Fruit fly (Drosophila melanogaster): ENCODE data around the gene CG6168.

CG6168 gene

dm6 chr3L:11303414-11304205 is 17.9 kb downstream of the CG6168 start (continued):
- TF ChIP-seq Sox15 (GFP tag; optimal IDR thresholded peaks at IDR 0.05) = no peak
- peak; percentile 14 for TF ChIP-seq Met (GFP tag; optimal IDR thresholded peaks at IDR 0.05)
- no peak for TF ChIP-seq Blimp-1 (GFP tag; optimal IDR thresholded peaks at IDR 0.05)
- TF ChIP-seq esn (GFP tag; optimal IDR thresholded peaks at IDR 0.05) = peak; percentile 18
- no peak for TF ChIP-seq CG6276 (GFP tag; optimal IDR thresholded peaks at IDR 0.05)
- peak; percentile 29 for TF ChIP-seq acj6 (GFP tag; optimal IDR thresholded peaks at IDR 0.05)
- TF ChIP-seq CG1621 (tag; optimal IDR thresholded peaks at IDR 0.05) = no peak
- TF ChIP-seq fkh (GFP tag; optimal IDR thresholded peaks at IDR 0.05) = no peak
- peak; percentile 46 for TF ChIP-seq Hr39 (GFP tag; optimal IDR thresholded peaks at IDR 0.05)
- TF ChIP-seq cyc (GFP tag; optimal IDR thresholded peaks at IDR 0.05) = no peak
- no peak for TF ChIP-seq Sox102F (GFP tag; optimal IDR thresholded peaks at IDR 0.05)
- TF ChIP-seq Eip75B (GFP tag; optimal IDR thresholded peaks at IDR 0.05) = no peak
- no peak for TF ChIP-seq dsx (GFP tag; optimal IDR thresholded peaks at IDR 0.05; ENCODE audit: poor library complexity, severe bottlenecking)
- TF ChIP-seq CG7368 (GFP tag; optimal IDR thresholded peaks at IDR 0.05) = no peak
- TF ChIP-seq Eip78C (GFP tag) = peak; percentile 53
- no peak for TF ChIP-seq CG11762 (GFP tag; optimal IDR thresholded peaks at IDR 0.05; ENCODE audit: insufficient read depth)

DNA sequence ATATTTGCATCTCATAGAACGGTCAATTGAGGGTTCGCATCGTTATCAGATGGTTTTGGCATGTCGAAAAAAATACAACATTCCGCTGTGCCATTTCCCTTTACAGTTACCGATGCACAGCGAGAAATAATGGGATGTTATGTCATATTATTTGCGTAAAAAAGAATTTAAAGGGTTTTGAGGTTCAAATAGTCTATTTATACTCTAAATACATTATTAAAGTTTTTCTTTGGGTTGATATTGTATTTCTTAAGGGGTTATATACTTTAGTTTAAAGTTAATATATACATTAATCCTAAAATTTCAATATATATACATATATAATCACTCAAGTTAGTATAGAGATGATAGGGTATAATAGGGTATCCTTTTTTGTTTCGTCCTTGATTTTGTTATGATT is 18.6 kb downstream of the CG6168 start:
- TF ChIP-seq CG10631 (GFP tag; optimal IDR thresholded peaks at IDR 0.05) = no peak
- peak; percentile 65 for TF ChIP-seq svp (GFP tag)
- TF ChIP-seq CG11294 (GFP tag; IDR thresholded peaks at IDR 0.05) = no peak
- TF ChIP-seq OdsH (GFP tag; optimal IDR thresholded peaks at IDR 0.05) = no peak
- TF ChIP-seq CG4318 (GFP tag; optimal IDR thresholded peaks at IDR 0.05) = no peak
- peak; percentile 23 for TF ChIP-seq Eip78C (GFP tag)

DNA sequence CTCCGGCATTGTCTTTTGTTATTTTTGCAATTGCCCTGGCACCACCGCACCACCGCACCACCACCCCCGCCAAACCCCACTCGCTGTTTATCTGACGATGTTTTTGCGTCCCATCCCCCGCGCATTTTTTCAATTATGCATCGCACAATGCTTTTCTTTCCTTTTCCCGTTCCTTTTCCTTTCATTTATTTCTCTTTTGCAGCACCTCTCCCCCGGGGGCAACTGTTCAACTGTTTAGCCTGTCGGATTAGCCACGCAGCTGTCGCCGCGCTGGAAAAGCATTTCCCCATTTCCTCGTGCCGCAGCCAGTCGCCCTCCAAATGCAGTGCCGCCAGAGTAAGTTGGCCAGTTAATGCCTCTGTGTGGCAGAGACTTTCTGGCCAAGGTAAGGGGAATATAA is 22.3 kb downstream of the CG6168 start:
- peak; percentile 39 for TF ChIP-seq CG6276 (GFP tag; optimal IDR thresholded peaks at IDR 0.05)
- TF ChIP-seq dac (GFP tag; optimal IDR thresholded peaks at IDR 0.05) = no peak
- TF ChIP-seq OdsH (GFP tag; optimal IDR thresholded peaks at IDR 0.05) = no peak
- TF ChIP-seq ss (GFP tag; optimal IDR thresholded peaks at IDR 0.05) = no peak
- no peak for TF ChIP-seq CG6808 (GFP tag; optimal IDR thresholded peaks at IDR 0.05)
- TF ChIP-seq Blimp-1 (GFP tag; optimal IDR thresholded peaks at IDR 0.05) = peak; percentile 5
- no peak for TF ChIP-seq CG8319 (GFP tag; optimal IDR thresholded peaks at IDR 0.05)
- no peak for TF ChIP-seq net (GFP tag; optimal IDR thresholded peaks at IDR 0.05)
- TF ChIP-seq Smox (GFP tag; optimal IDR thresholded peaks at IDR 0.05) = no peak
- TF ChIP-seq Eip78C (GFP tag) = no peak
- TF ChIP-seq acj6 (GFP tag; optimal IDR thresholded peaks at IDR 0.05) = no peak
- peak; percentile 53; the same call in 2 of the 3 replicates for TF ChIP-seq CG6163 (GFP tag; IDR thresholded peaks at IDR 0.05)
- TF ChIP-seq Gug (GFP tag; IDR thresholded peaks at IDR 0.05) = peak; percentile 27; the same call in 1 of the 2 replicates
- TF ChIP-seq eg (GFP tag; IDR thresholded peaks at IDR 0.05) = 0 out of 3 replicates have a peak, but pooled peaks have one; percentile 14
- no peak for TF ChIP-seq Sox102F (GFP tag; optimal IDR thresholded peaks at IDR 0.05)
- TF ChIP-seq CG11902 (GFP tag; optimal IDR thresholded peaks at IDR 0.05) = no peak
- TF ChIP-seq CG32006 (GFP tag; optimal IDR thresholded peaks at IDR 0.05) = peak; percentile 3
- no peak for TF ChIP-seq Ets21C (GFP tag; optimal IDR thresholded peaks at IDR 0.05)

- peak; percentile 78 for TF ChIP-seq topi (GFP tag; optimal IDR thresholded peaks at IDR 0.05)
- TF ChIP-seq CG3032 (tag; optimal IDR thresholded peaks at IDR 0.05) = peak; percentile 81
- TF ChIP-seq pdm3 (GFP tag; optimal IDR thresholded peaks at IDR 0.05) = peak; percentile 21
- no peak for TF ChIP-seq dac (GFP tag; optimal IDR thresholded peaks at IDR 0.05)
- TF ChIP-seq CG8319 (GFP tag; optimal IDR thresholded peaks at IDR 0.05) = peak; percentile 66
- no peak for TF ChIP-seq salr (GFP tag; optimal IDR thresholded peaks at IDR 0.05)
- TF ChIP-seq Ets96B (tag; optimal IDR thresholded peaks at IDR 0.05) = peak; percentile 67
- no peak for TF ChIP-seq CG8119 (GFP tag; IDR thresholded peaks at IDR 0.05)
- TF ChIP-seq ss (GFP tag; optimal IDR thresholded peaks at IDR 0.05) = peak in 1 of 2 experiments; percentile 68
- peak; percentile 51 for TF ChIP-seq acj6 (GFP tag; optimal IDR thresholded peaks at IDR 0.05)
- peak; percentile 50 for TF ChIP-seq CG6792 (GFP tag; optimal IDR thresholded peaks at IDR 0.05)
- TF ChIP-seq vri (GFP tag; optimal IDR thresholded peaks at IDR 0.05) = no peak
- peak; percentile 50 for TF ChIP-seq Lpt (GFP tag; optimal IDR thresholded peaks at IDR 0.05)
- TF ChIP-seq dsx (GFP tag; optimal IDR thresholded peaks at IDR 0.05; ENCODE audit: poor library complexity, severe bottlenecking) = peak; percentile 12
- peak; percentile 42 for TF ChIP-seq CG4318 (GFP tag; optimal IDR thresholded peaks at IDR 0.05)
- no peak for TF ChIP-seq fd59A (GFP tag; optimal IDR thresholded peaks at IDR 0.05)
- peak; percentile 39 for TF ChIP-seq CG34406 (GFP tag; optimal IDR thresholded peaks at IDR 0.05)
Observed at dm6 chr3L:11298371-11299070, 23.0 kb downstream of the CG6168 start.
